Fruit fly (Drosophila melanogaster): Measurements from ENCODE around the gene Gba1b.
A peak's percentile ranks its signal among the peaks of the same experiment; 100 is the strongest.

Gba1b gene

DNA sequence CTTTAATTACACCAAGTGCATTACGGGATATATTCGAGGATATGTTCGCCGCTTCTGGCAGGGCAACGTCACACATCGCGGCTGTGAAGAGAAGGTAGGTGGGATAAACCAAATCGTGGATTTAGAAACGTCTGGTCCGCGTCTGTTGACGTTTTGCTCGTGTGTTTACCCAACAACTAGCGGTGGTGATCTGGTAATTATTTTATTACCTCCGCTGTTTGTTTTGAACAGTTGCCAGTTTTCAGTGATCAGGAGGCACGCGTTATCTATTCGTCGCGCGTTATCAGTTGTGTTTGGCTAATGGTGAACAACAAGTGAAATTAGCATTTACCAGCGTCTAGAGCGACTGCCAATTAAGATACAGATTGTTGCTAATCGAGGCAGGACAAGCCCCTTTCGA, 24.5 kb downstream of the Gba1b start (continued):
- TF ChIP-seq CG12155 (GFP tag; optimal IDR thresholded peaks at IDR 0.05): no peak
- no peak; the same call in 2 of the 3 replicates for TF ChIP-seq CG11456 (GFP tag; IDR thresholded peaks at IDR 0.05)
- TF ChIP-seq al (GFP tag; IDR thresholded peaks at IDR 0.05): no peak
- TF ChIP-seq Atf3 (GFP tag; optimal IDR thresholded peaks at IDR 0.05): no peak
- TF ChIP-seq CTCF (GFP tag; optimal IDR thresholded peaks at IDR 0.05): no peak
- no peak for TF ChIP-seq CG30020 (tag; optimal IDR thresholded peaks at IDR 0.05)
- TF ChIP-seq H15 (GFP tag; IDR thresholded peaks at IDR 0.05): no peak
- no peak for TF ChIP-seq CG11696 (GFP tag; IDR thresholded peaks at IDR 0.05)
- TF ChIP-seq CG11560 (tag; IDR thresholded peaks at IDR 0.05): no peak
- TF ChIP-seq sob (GFP tag; IDR thresholded peaks at IDR 0.05): peak; percentile 61; the same call in 1 of the 2 replicates
- peak; percentile 86 for TF ChIP-seq CG6813 (GFP tag; optimal IDR thresholded peaks at IDR 0.05)
- peak; percentile 16 for TF ChIP-seq Bdp1 (GFP tag; optimal IDR thresholded peaks at IDR 0.05)
- no peak for TF ChIP-seq dysf (GFP tag; IDR thresholded peaks at IDR 0.05)
- TF ChIP-seq C15 (GFP tag; IDR thresholded peaks at IDR 0.05): no peak
- peak; percentile 62 for TF ChIP-seq wek (GFP tag; optimal IDR thresholded peaks at IDR 0.05)
- TF ChIP-seq Aef1 (GFP tag; IDR thresholded peaks at IDR 0.05): no peak
- 0 out of 2 replicates have a peak, but pooled peaks have one; percentile 8 for TF ChIP-seq wdn (GFP tag; IDR thresholded peaks at IDR 0.05)
- TF ChIP-seq CG32767 (GFP tag; IDR thresholded peaks at IDR 0.05): no peak
- no peak for TF ChIP-seq Sox100B (GFP tag; optimal IDR thresholded peaks at IDR 0.05)
- no peak for TF ChIP-seq zf30C (GFP tag; optimal IDR thresholded peaks at IDR 0.05)
- TF ChIP-seq btn (GFP tag; optimal IDR thresholded peaks at IDR 0.05): no peak
- no peak for TF ChIP-seq CG6272 (GFP tag; IDR thresholded peaks at IDR 0.05)
- no peak for TF ChIP-seq gcm (GFP tag; optimal IDR thresholded peaks at IDR 0.05)
- TF ChIP-seq Hr78 (GFP tag; optimal IDR thresholded peaks at IDR 0.05): no peak
- no peak for TF ChIP-seq zfh2 (GFP tag; optimal IDR thresholded peaks at IDR 0.05)
- no peak for TF ChIP-seq CG10462 (GFP tag; optimal IDR thresholded peaks at IDR 0.05)
- no peak for TF ChIP-seq Nf-YB (GFP tag; optimal IDR thresholded peaks at IDR 0.05)
- peak; percentile 12 for TF ChIP-seq bcd (GFP tag; optimal IDR thresholded peaks at IDR 0.05)
- peak; percentile 35 for TF ChIP-seq eyg (GFP tag; optimal IDR thresholded peaks at IDR 0.05)
- TF ChIP-seq CG8089 (GFP tag; optimal IDR thresholded peaks at IDR 0.05): no peak
- peak; percentile 45 for TF ChIP-seq CG17385 (GFP tag; optimal IDR thresholded peaks at IDR 0.05)
- TF ChIP-seq CG12659 (GFP tag; optimal IDR thresholded peaks at IDR 0.05): peak; percentile 29
- TF ChIP-seq ftz-f1 (GFP tag; optimal IDR thresholded peaks at IDR 0.05): no peak
- TF ChIP-seq CG6683 (GFP tag; optimal IDR thresholded peaks at IDR 0.05): peak; percentile 39
- no peak for TF ChIP-seq CG10431 (GFP tag; optimal IDR thresholded peaks at IDR 0.05)
- peak; percentile 72 for TF ChIP-seq CG3281 (GFP tag; optimal IDR thresholded peaks at IDR 0.05)
- TF ChIP-seq CG2116 (GFP tag; optimal IDR thresholded peaks at IDR 0.05): peak; percentile 2
- TF ChIP-seq onecut (GFP tag; IDR thresholded peaks at IDR 0.05): peak; percentile 21
- no peak for TF ChIP-seq sc (optimal IDR thresholded peaks at IDR 0.05)
- TF ChIP-seq sc (GFP tag; optimal IDR thresholded peaks at IDR 0.05): no peak
- TF ChIP-seq CG4328 (GFP tag; optimal IDR thresholded peaks at IDR 0.05): peak; percentile 54
- no peak for TF ChIP-seq sna (GFP tag; IDR thresholded peaks at IDR 0.05; ENCODE audit: partially characterized antibody)
- no peak for TF ChIP-seq ssp (GFP tag; IDR thresholded peaks at IDR 0.05)
- peak; percentile 81 for TF ChIP-seq B-H2 (GFP tag; optimal IDR thresholded peaks at IDR 0.05)
- no peak; the same call in 1 of the 2 replicates for TF ChIP-seq HLH3B (GFP tag; IDR thresholded peaks at IDR 0.05)
- TF ChIP-seq ham (GFP tag; IDR thresholded peaks at IDR 0.05): no peak
- no peak for TF ChIP-seq nom (GFP tag; optimal IDR thresholded peaks at IDR 0.05)
- peak; percentile 3 for TF ChIP-seq vfl (GFP tag; optimal IDR thresholded peaks at IDR 0.05)
- TF ChIP-seq CG11695 (GFP tag; IDR thresholded peaks at IDR 0.05): 0 out of 3 replicates have a peak, but pooled peaks have one; percentile 8
- TF ChIP-seq CG4617 (GFP tag; optimal IDR thresholded peaks at IDR 0.05; ENCODE audit: borderline replicate concordance): no peak
- peak; percentile 47 for TF ChIP-seq gro (GFP tag; optimal IDR thresholded peaks at IDR 0.05)
- no peak for TF ChIP-seq eve (GFP tag; optimal IDR thresholded peaks at IDR 0.05)
- no peak for TF ChIP-seq CG4404 (GFP tag; IDR thresholded peaks at IDR 0.05)
